Fruit fly (Drosophila melanogaster): Measurements from ENCODE around the gene CG42590.

CG42590 gene

dm6 chr3L:8063214-8064156 lies 5.6 kb downstream of the CG42590 start, which contains the start of gene Sarm (continued):
- peak; percentile 52 for TF ChIP-seq CG6854 (GFP tag; optimal IDR thresholded peaks at IDR 0.05)
- peak; percentile 73 for TF ChIP-seq Deaf1 (tag; optimal IDR thresholded peaks at IDR 0.05)
- peak; percentile 6 for TF ChIP-seq Bdp1 (GFP tag; optimal IDR thresholded peaks at IDR 0.05)
- TF ChIP-seq fd96Cb (tag; optimal IDR thresholded peaks at IDR 0.05) = peak; percentile 36
- peak; percentile 13 for TF ChIP-seq Hand (GFP tag; optimal IDR thresholded peaks at IDR 0.05)

dm6 chr3L:8060188-8060856 lies 8.7 kb downstream of the CG42590 start:
- peak; percentile 65 for TF ChIP-seq Scr (GFP tag; IDR thresholded peaks at IDR 0.05; ENCODE audit: partially characterized antibody)
- TF ChIP-seq ci (GFP tag; IDR thresholded peaks at IDR 0.05) = peak; percentile 51; the same call in 1 of the 3 replicates
- peak; percentile 7 for TF ChIP-seq CG2712 (tag; optimal IDR thresholded peaks at IDR 0.05)
- peak; percentile 71 for TF ChIP-seq nerfin-2 (GFP tag; IDR thresholded peaks at IDR 0.05; ENCODE audit: partially characterized antibody)
- peak; percentile 3 for TF ChIP-seq CG17568 (GFP tag; optimal IDR thresholded peaks at IDR 0.05)
- peak; percentile 48; the same call in 1 of the 3 replicates for TF ChIP-seq CG34224 (GFP tag; IDR thresholded peaks at IDR 0.05; ENCODE audit: partially characterized antibody)
- peak; percentile 9 for TF ChIP-seq CG34376 (GFP tag; optimal IDR thresholded peaks at IDR 0.05)
- peak; percentile 77; the same call in 2 of the 4 replicates for TF ChIP-seq chinmo (GFP tag; IDR thresholded peaks at IDR 0.05; ENCODE audit: partially characterized antibody)
- peak; percentile 32 for TF ChIP-seq CG13296 (GFP tag; optimal IDR thresholded peaks at IDR 0.05)
- TF ChIP-seq Med (GFP tag) = peak; percentile 78
- TF ChIP-seq sens (GFP tag) = peak; percentile 18
- TF ChIP-seq Deaf1 (tag; optimal IDR thresholded peaks at IDR 0.05) = peak; percentile 10
- peak; percentile 42 for TF ChIP-seq tna (GFP tag; IDR thresholded peaks at IDR 0.05; ENCODE audit: partially characterized antibody)
- peak; percentile 81 for TF ChIP-seq CG7745 (tag; optimal IDR thresholded peaks at IDR 0.05)
- TF ChIP-seq hbn (GFP tag; IDR thresholded peaks at IDR 0.05; ENCODE audit: partially characterized antibody) = peak; percentile 58
- peak; percentile 69 for TF ChIP-seq Bgb (GFP tag; IDR thresholded peaks at IDR 0.05; ENCODE audit: partially characterized antibody)
- peak; percentile 10 for TF ChIP-seq Nf-YC (tag; optimal IDR thresholded peaks at IDR 0.05)
- peak; percentile 58 for TF ChIP-seq CG13287 (GFP tag; IDR thresholded peaks at IDR 0.05; ENCODE audit: partially characterized antibody)
- TF ChIP-seq Dll (GFP tag; IDR thresholded peaks at IDR 0.05; ENCODE audit: partially characterized antibody) = peak; percentile 39; the same call in 2 of the 4 replicates
- peak; percentile 64 for TF ChIP-seq CG7963 (GFP tag; IDR thresholded peaks at IDR 0.05; ENCODE audit: partially characterized antibody)
- peak; percentile 50 for TF ChIP-seq unc-4 (GFP tag; IDR thresholded peaks at IDR 0.05; ENCODE audit: partially characterized antibody)
- peak; percentile 94 for TF ChIP-seq CG12155 (GFP tag; optimal IDR thresholded peaks at IDR 0.05)
- peak; percentile 30 for TF ChIP-seq CG3281 (GFP tag; optimal IDR thresholded peaks at IDR 0.05)
- peak; percentile 73 for TF ChIP-seq CG16813 (GFP tag; IDR thresholded peaks at IDR 0.05; ENCODE audit: partially characterized antibody)
- TF ChIP-seq HLH4C (GFP tag; IDR thresholded peaks at IDR 0.05; ENCODE audit: partially characterized antibody) = peak; percentile 60
- peak; percentile 98 for TF ChIP-seq Bdp1 (GFP tag; optimal IDR thresholded peaks at IDR 0.05)
- TF ChIP-seq scrt (GFP tag; optimal IDR thresholded peaks at IDR 0.05) = peak; percentile 22
- TF ChIP-seq CG6791 (GFP tag; IDR thresholded peaks at IDR 0.05; ENCODE audit: partially characterized antibody) = peak; percentile 88; the same call in 2 of the 3 replicates
- peak in 1 of 3 experiments; percentile 56 for TF ChIP-seq Stat92E (GFP tag; optimal IDR thresholded peaks at IDR 0.05)
- TF ChIP-seq CG18599 (GFP tag; optimal IDR thresholded peaks at IDR 0.05) = peak; percentile 20
- TF ChIP-seq CG14860 (GFP tag; IDR thresholded peaks at IDR 0.05; ENCODE audit: partially characterized antibody) = peak; percentile 59
- peak; percentile 46 for TF ChIP-seq D19A (tag; optimal IDR thresholded peaks at IDR 0.05)
- TF ChIP-seq CG42726 (GFP tag; IDR thresholded peaks at IDR 0.05; ENCODE audit: partially characterized antibody) = peak; percentile 69; the same call in 1 of the 2 replicates
- TF ChIP-seq nom (GFP tag; optimal IDR thresholded peaks at IDR 0.05) = peak; percentile 38
- TF ChIP-seq CG7839 (tag; optimal IDR thresholded peaks at IDR 0.05) = peak; percentile 3
- TF ChIP-seq knrl (GFP tag; IDR thresholded peaks at IDR 0.05; ENCODE audit: partially characterized antibody) = peak; percentile 34; the same call in 1 of the 3 replicates
- TF ChIP-seq sqz (GFP tag; optimal IDR thresholded peaks at IDR 0.05) = peak; percentile 52

Data from whole organism, embryonic.